Worm (Caenorhabditis elegans): ENCODE data around the gene C44H9.7.

DNA sequence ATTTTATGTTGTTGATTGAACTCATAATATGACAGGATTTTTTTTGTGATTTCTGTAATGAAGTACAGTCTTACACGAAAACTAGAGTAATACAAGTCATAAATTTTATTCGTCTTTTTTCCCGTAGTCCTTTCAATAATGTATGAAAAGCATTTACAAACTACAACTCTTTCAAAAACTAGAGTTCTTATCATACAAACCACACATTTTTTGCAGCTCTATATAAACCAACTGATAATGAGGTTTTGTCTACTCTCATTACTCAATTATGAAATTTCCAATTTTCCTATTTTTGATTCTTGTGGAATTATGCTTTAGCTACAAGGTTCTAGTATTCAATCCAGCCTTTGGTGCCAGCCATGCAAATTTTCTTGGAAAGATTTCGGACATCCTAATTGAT, 29.9 kb downstream of the C44H9.7 start, which contains the start of gene ugt-16:
- TF ChIP-seq ceh-36 (tag; optimal IDR thresholded peaks at IDR 0.05) = no peak
- no peak for TF ChIP-seq ama-1 (optimal IDR thresholded peaks at IDR 0.05)
- TF ChIP-seq F13C5.2 (tag; optimal IDR thresholded peaks at IDR 0.05) = no peak
- no peak for TF ChIP-seq scrt-1 (GFP tag; IDR thresholded peaks at IDR 0.05)
- no peak for TF ChIP-seq hmg-4 (GFP tag; optimal IDR thresholded peaks at IDR 0.05)
- no peak for TF ChIP-seq sea-1 (GFP tag; conservative IDR thresholded peaks at IDR 0.05)
- no peak for TF ChIP-seq pes-1 (GFP tag; IDR thresholded peaks at IDR 0.05)
- TF ChIP-seq tbx-11 (GFP tag; IDR thresholded peaks at IDR 0.05) = no peak
- no peak for TF ChIP-seq hmbx-1 (tag; optimal IDR thresholded peaks at IDR 0.05)
- no peak for TF ChIP-seq ceh-13 (GFP tag; optimal IDR thresholded peaks at IDR 0.05)
- no peak for TF ChIP-seq tra-4 (tag; optimal IDR thresholded peaks at IDR 0.05)
- TF ChIP-seq hnd-1 (tag; optimal IDR thresholded peaks at IDR 0.05) = no peak
- TF ChIP-seq tbx-37 (GFP tag; conservative IDR thresholded peaks at IDR 0.05) = no peak

All from whole organism, early embryonic.